Worm (Caenorhabditis elegans): ENCODE data around the gene mev-1.

mev-1 gene

DNA sequence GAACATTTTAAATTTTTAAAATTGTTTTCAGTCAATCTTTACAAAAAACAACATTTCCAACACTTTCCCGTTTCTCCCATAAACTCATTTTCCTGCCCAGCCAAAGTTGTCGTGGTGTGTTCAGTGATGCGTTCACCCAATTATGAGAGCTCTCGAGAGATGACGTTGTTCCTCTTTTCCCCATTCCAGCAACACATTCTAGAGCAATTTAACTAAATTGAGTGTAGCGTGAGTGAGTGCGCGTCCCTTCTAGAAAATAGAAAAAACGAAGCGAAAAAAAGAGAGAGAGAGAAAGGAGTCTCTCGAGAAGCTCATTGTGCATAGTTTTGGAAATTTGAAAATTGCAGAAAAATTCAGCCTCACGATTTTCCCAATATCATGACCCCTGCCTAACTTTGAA lies 24.7 kb downstream of the mev-1 start:
- TF ChIP-seq Y75B8A.6 (GFP tag; IDR thresholded peaks at IDR 0.05), result no peak
- TF ChIP-seq duxl-1 (tag; optimal IDR thresholded peaks at IDR 0.05; ENCODE audit: poor library complexity), result no peak
- peak in 1 of 2 experiments; percentile 46 for TF ChIP-seq lsy-2 (tag; optimal IDR thresholded peaks at IDR 0.05)
- no peak for TF ChIP-seq lin-39 (tag; optimal IDR thresholded peaks at IDR 0.05)
- no peak for TF ChIP-seq nhr-11 (tag; optimal IDR thresholded peaks at IDR 0.05)
- TF ChIP-seq ces-1 (GFP tag; optimal IDR thresholded peaks at IDR 0.05), result peak; percentile 86
- TF ChIP-seq nhr-28 (tag; optimal IDR thresholded peaks at IDR 0.05), result no peak
- TF ChIP-seq ctbp-1 (GFP tag; IDR thresholded peaks at IDR 0.05), result 0 out of 2 replicates have a peak, but pooled peaks have one; percentile 55
- no peak for TF ChIP-seq F26F4.8 (GFP tag; conservative IDR thresholded peaks at IDR 0.05)
- TF ChIP-seq D1046.2 (GFP tag; IDR thresholded peaks at IDR 0.05), result no peak
- no peak for TF ChIP-seq nhr-77 (tag; optimal IDR thresholded peaks at IDR 0.05)
- no peak for TF ChIP-seq vab-7 (GFP tag; IDR thresholded peaks at IDR 0.05)
- no peak for TF ChIP-seq daf-8 (GFP tag; IDR thresholded peaks at IDR 0.05)
- TF ChIP-seq lin-15B (tag; optimal IDR thresholded peaks at IDR 0.05), result no peak
- TF ChIP-seq nhr-237 (tag; optimal IDR thresholded peaks at IDR 0.05), result no peak
- TF ChIP-seq ceh-28 (tag; optimal IDR thresholded peaks at IDR 0.05), result no peak
- TF ChIP-seq dpl-1 (GFP tag; optimal IDR thresholded peaks at IDR 0.05), result no peak
- TF ChIP-seq nhr-42 (GFP tag; IDR thresholded peaks at IDR 0.05), result no peak
- no peak for TF ChIP-seq ceh-32 (tag; optimal IDR thresholded peaks at IDR 0.05; ENCODE audit: poor library complexity)
- no peak for TF ChIP-seq gei-8 (GFP tag; optimal IDR thresholded peaks at IDR 0.05)
- TF ChIP-seq aha-1 (tag), result peak; percentile 14
- TF ChIP-seq lin-29 (GFP tag; IDR thresholded peaks at IDR 0.05), result no peak
- no peak for TF ChIP-seq dmd-9 (GFP tag; IDR thresholded peaks at IDR 0.05)
- TF ChIP-seq lin-1 (GFP tag; IDR thresholded peaks at IDR 0.05), result no peak
- no peak for TF ChIP-seq madf-9 (GFP tag; conservative IDR thresholded peaks at IDR 0.05)
- TF ChIP-seq zip-2 (tag; optimal IDR thresholded peaks at IDR 0.05), result no peak
- TF ChIP-seq nhr-111 (GFP tag; optimal IDR thresholded peaks at IDR 0.05), result no peak
- TF ChIP-seq madf-5 (GFP tag; IDR thresholded peaks at IDR 0.05), result no peak
- no peak for TF ChIP-seq T26A8.4 (GFP tag; IDR thresholded peaks at IDR 0.05)
- no peak for TF ChIP-seq nhr-41 (GFP tag; IDR thresholded peaks at IDR 0.05)
- TF ChIP-seq F44E2.7 (GFP tag; IDR thresholded peaks at IDR 0.05), result no peak
- no peak for TF ChIP-seq nhr-25 (tag; optimal IDR thresholded peaks at IDR 0.05; ENCODE audit: borderline replicate concordance, insufficient read depth)
- no peak for TF ChIP-seq daf-19 (GFP tag; conservative IDR thresholded peaks at IDR 0.05)
- TF ChIP-seq php-3 (GFP tag; IDR thresholded peaks at IDR 0.05), result no peak
- no peak for TF ChIP-seq dmd-6 (GFP tag; IDR thresholded peaks at IDR 0.05)
- TF ChIP-seq fkh-10 (GFP tag; optimal IDR thresholded peaks at IDR 0.05), result peak; percentile 62
- TF ChIP-seq lim-7 (GFP tag; IDR thresholded peaks at IDR 0.05), result no peak
- TF ChIP-seq zag-1 (tag; optimal IDR thresholded peaks at IDR 0.05), result no peak
- TF ChIP-seq ceh-20 (GFP tag; IDR thresholded peaks at IDR 0.05), result no peak

DNA sequence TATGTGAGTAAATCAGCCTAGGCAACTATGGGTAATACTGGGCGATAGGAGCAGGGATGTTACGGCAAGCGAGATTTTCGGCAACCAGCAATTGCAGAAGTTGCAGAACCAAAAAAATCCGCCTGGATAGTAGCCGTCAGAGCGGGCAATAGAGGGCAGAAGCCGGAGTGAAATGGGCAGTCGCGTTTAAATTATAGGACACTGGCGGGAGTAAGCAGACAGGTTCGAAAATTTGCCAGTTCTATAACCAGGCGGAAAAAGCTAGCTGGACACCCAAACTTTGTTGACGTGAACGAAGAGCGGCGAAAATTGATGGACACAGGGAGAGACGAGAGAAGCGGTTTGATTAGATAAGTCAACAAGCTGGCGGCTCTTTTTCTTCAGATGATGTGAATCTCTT lies 25.8 kb downstream of the mev-1 start:
- TF ChIP-seq lin-15B (tag; optimal IDR thresholded peaks at IDR 0.05), result no peak
- no peak for TF ChIP-seq lim-7 (GFP tag; IDR thresholded peaks at IDR 0.05)
- TF ChIP-seq aha-1 (tag), result peak; percentile 93

DNA sequence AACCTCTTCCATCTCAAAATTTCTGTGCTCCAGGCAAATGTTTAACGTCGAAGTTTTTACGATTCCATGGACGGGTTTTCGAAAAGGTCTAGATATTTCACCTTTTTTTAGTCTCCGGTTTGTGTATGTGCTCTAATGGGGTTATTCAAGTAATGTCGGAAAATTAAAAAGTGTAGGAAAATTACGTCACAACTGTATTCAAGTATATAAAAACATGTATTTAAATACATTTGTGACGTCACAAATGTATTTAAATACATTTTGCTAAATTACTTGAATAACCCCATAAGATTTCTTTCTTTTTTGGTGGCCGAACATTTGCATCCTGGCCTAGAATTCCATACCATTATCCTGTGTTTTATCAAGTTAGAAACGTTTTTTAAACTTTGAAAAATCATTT lies 27.4 kb downstream of the mev-1 start:
- TF ChIP-seq snpc-4 (tag; optimal IDR thresholded peaks at IDR 0.05), result no peak
- no peak for TF ChIP-seq ztf-7 (tag; optimal IDR thresholded peaks at IDR 0.05)
- no peak for TF ChIP-seq madf-5 (GFP tag; IDR thresholded peaks at IDR 0.05)
- TF ChIP-seq mes-2 (tag; optimal IDR thresholded peaks at IDR 0.05; ENCODE audit: poor library complexity, severe bottlenecking), result no peak
- no peak for TF ChIP-seq ama-1 (optimal IDR thresholded peaks at IDR 0.05)
- no peak for TF ChIP-seq F10B5.3 (tag; optimal IDR thresholded peaks at IDR 0.05)
- no peak for TF ChIP-seq tra-1 (GFP tag; IDR thresholded peaks at IDR 0.05)
- TF ChIP-seq nhr-25 (tag; optimal IDR thresholded peaks at IDR 0.05; ENCODE audit: borderline replicate concordance, insufficient read depth), result no peak
- no peak for TF ChIP-seq ceh-82 (tag; optimal IDR thresholded peaks at IDR 0.05)
- no peak for TF ChIP-seq daf-16 (GFP tag; optimal IDR thresholded peaks at IDR 0.05)
- no peak for TF ChIP-seq daf-16 (tag; optimal IDR thresholded peaks at IDR 0.05)
- no peak for TF ChIP-seq D1046.2 (GFP tag; IDR thresholded peaks at IDR 0.05)
- TF ChIP-seq lin-1 (GFP tag; IDR thresholded peaks at IDR 0.05), result no peak
- no peak for TF ChIP-seq daf-8 (GFP tag; IDR thresholded peaks at IDR 0.05)
- TF ChIP-seq cey-2 (tag; optimal IDR thresholded peaks at IDR 0.05; ENCODE audit: borderline replicate concordance, insufficient read depth), result no peak
- no peak for TF ChIP-seq mdl-1 (tag; optimal IDR thresholded peaks at IDR 0.05)
- TF ChIP-seq jun-1 (tag; optimal IDR thresholded peaks at IDR 0.05), result no peak
- no peak for TF ChIP-seq nhr-76 (tag; optimal IDR thresholded peaks at IDR 0.05)

Data from whole organism, L4 larva.